Fruit fly (Drosophila melanogaster) whole organism, embryonic: ENCODE data around the gene stet.

Experiments used
- Atf3 ChIP-seq: fragments of 200-800 bp; sonication (Bioruptor generic); optimal IDR thresholded peaks from 3 replicates; lab custom pipeline; 2016; ENCODE audit warnings: missing biosample characterization, missing genetic modification characterization
- CG1024 ChIP-seq: fragments of 200-800 bp; sonication (Bioruptor generic); IDR thresholded peaks from 2 replicates; pipeline ENCODE4 v1.3.6; 2022; ENCODE audit warnings: missing biosample characterization, missing genetic modification characterization
- CG10267 ChIP-seq: fragments of 200-800 bp; sonication (Bioruptor generic); optimal IDR thresholded peaks from 2 replicates; lab custom pipeline; 2018; ENCODE audit warnings: missing biosample characterization, mild to moderate bottlenecking, missing genetic modification characterization, moderate library complexity
- CG10654 ChIP-seq: fragments of 200-800 bp; sonication (Bioruptor generic); optimal IDR thresholded peaks from 2 replicates; lab custom pipeline; 2016; ENCODE audit warnings: missing biosample characterization, missing genetic modification characterization
- CG11398 ChIP-seq: fragments of 200-800 bp; sonication (Bioruptor generic); optimal IDR thresholded peaks from 2 replicates; lab custom pipeline; 2016; ENCODE audit warnings: missing biosample characterization, missing genetic modification characterization
- CG14014 ChIP-seq: fragments of 200-800 bp; sonication (Bioruptor generic); IDR thresholded peaks from 2 replicates; pipeline ENCODE4 v1.3.6; 2022; ENCODE audit warnings: missing biosample characterization, missing genetic modification characterization
- CG14710 ChIP-seq: fragments of 200-800 bp; sonication (Bioruptor generic); optimal IDR thresholded peaks from 3 replicates; lab custom pipeline; 2019; ENCODE audit warnings: missing biosample characterization, mild to moderate bottlenecking, missing genetic modification characterization, moderate library complexity
- CG15514 ChIP-seq: fragments of 200-800 bp; sonication (Bioruptor generic); optimal IDR thresholded peaks from 3 replicates; lab custom pipeline; 2017; ENCODE audit warnings: missing biosample characterization, missing genetic modification characterization, mild to moderate bottlenecking, moderate library complexity, missing genetic modification reagents
- CG16813 ChIP-seq: fragments of 200-800 bp; sonication (Bioruptor generic); IDR thresholded peaks from 3 replicates; pipeline ENCODE4 v1.3.6; 2022; ENCODE audit warnings: missing biosample characterization, missing genetic modification characterization; ENCODE audit not compliant: partially characterized antibody
- CG2120 ChIP-seq: fragments of 200-800 bp; sonication (Bioruptor generic); optimal IDR thresholded peaks from 3 replicates; lab custom pipeline; 2016; ENCODE audit warnings: missing biosample characterization, missing genetic modification characterization
- CG2875 ChIP-seq: fragments of 200-800 bp; sonication (Bioruptor generic); optimal IDR thresholded peaks from 2 replicates; lab custom pipeline; 2017; ENCODE audit warnings: missing biosample characterization, mild to moderate bottlenecking, missing genetic modification characterization, missing genetic modification reagents
- CG3163 ChIP-seq: fragments of 200-800 bp; sonication (Bioruptor generic); optimal IDR thresholded peaks from 3 replicates; lab custom pipeline; 2016; ENCODE audit warnings: missing biosample characterization, missing genetic modification characterization
- CG3407 ChIP-seq: fragments of 200-800 bp; sonication (Bioruptor generic); optimal IDR thresholded peaks from 2 replicates; lab custom pipeline; 2018; ENCODE audit warnings: missing biosample characterization, mild to moderate bottlenecking, missing genetic modification characterization
- CG34224 ChIP-seq: fragments of 200-800 bp; sonication (Bioruptor generic); IDR thresholded peaks from 3 replicates; pipeline ENCODE4 v1.3.6; 2022; ENCODE audit warnings: missing biosample characterization, missing genetic modification characterization; ENCODE audit not compliant: partially characterized antibody
- CG42726 ChIP-seq: fragments of 200-800 bp; sonication (Bioruptor generic); IDR thresholded peaks from 2 replicates; pipeline ENCODE4 v1.3.6; 2022; ENCODE audit warnings: missing biosample characterization, missing genetic modification characterization; ENCODE audit not compliant: partially characterized antibody
- CG43689 ChIP-seq: fragments of 200-800 bp; sonication (Bioruptor generic); IDR thresholded peaks from 2 replicates; pipeline ENCODE4 v1.3.6; 2022; ENCODE audit warnings: missing biosample characterization, missing genetic modification characterization
- CG4424 ChIP-seq: fragments of 200-800 bp; sonication (Bioruptor generic); optimal IDR thresholded peaks from 3 replicates; lab custom pipeline; 2016; ENCODE audit warnings: missing biosample characterization, missing genetic modification characterization
- CG5245 ChIP-seq: fragments of 200-800 bp; sonication (Bioruptor generic); optimal IDR thresholded peaks from 3 replicates; lab custom pipeline; 2016; ENCODE audit warnings: missing biosample characterization, missing genetic modification characterization
- CG6689 ChIP-seq: fragments of 200-800 bp; sonication (Bioruptor generic); IDR thresholded peaks from 2 replicates; pipeline ENCODE4 v1.3.6; 2022; ENCODE audit warnings: missing biosample characterization, missing genetic modification characterization
- CG8290 ChIP-seq, 3 experiments: fragments of 200-800 bp; sonication (Bioruptor generic); optimal IDR thresholded peaks; 2 replicates each; lab custom pipeline; 2016 to 2019; ENCODE audit warnings: missing biosample characterization in 3 of 3, missing genetic modification characterization in 3 of 3, mild to moderate bottlenecking in 2 of 3, moderate library complexity in 1 of 3
- CG9437 ChIP-seq: fragments of 200-800 bp; sonication (Bioruptor generic); optimal IDR thresholded peaks from 2 replicates; lab custom pipeline; 2018; ENCODE audit warnings: missing biosample characterization, mild to moderate bottlenecking, missing genetic modification characterization
- CG9817 ChIP-seq: fragments of 200-800 bp; sonication (Bioruptor generic); optimal IDR thresholded peaks from 2 replicates; lab custom pipeline; 2018; ENCODE audit warnings: missing biosample characterization, mild to moderate bottlenecking, missing genetic modification characterization, moderate library complexity
- Camta ChIP-seq: fragments of 200-800 bp; sonication (Bioruptor generic); optimal IDR thresholded peaks from 2 replicates; lab custom pipeline; 2016; ENCODE audit warnings: missing biosample characterization, missing genetic modification characterization
- Ets65A ChIP-seq: fragments of 200-800 bp; sonication (Bioruptor generic); peaks from one replicate; lab custom pipeline; 2016; ENCODE audit warnings: missing biosample characterization, missing genetic modification characterization
- Fer1 ChIP-seq: fragments of 200-800 bp; sonication (Bioruptor generic); optimal IDR thresholded peaks from 2 replicates; lab custom pipeline; 2017; ENCODE audit warnings: missing biosample characterization, mild to moderate bottlenecking, missing genetic modification characterization
- HmgD ChIP-seq: fragments of 200-800 bp; sonication (Bioruptor generic); optimal IDR thresholded peaks from 3 replicates; lab custom pipeline; 2016; ENCODE audit warnings: missing biosample characterization, missing genetic modification characterization
- MBD-R2 ChIP-seq: fragments of 200-800 bp; sonication (Bioruptor generic); IDR thresholded peaks from 2 replicates; pipeline ENCODE4 v1.3.6; 2022; ENCODE audit warnings: missing biosample characterization, missing genetic modification characterization
- Sry-δ ChIP-seq: fragments of 200-800 bp; sonication (Bioruptor generic); optimal IDR thresholded peaks from 2 replicates; lab custom pipeline; 2016; ENCODE audit warnings: missing biosample characterization, missing genetic modification characterization
- Stat92E ChIP-seq, 3 experiments: fragments of >200 bp in 2 of 3; fragments of 200-800 bp in 1 of 3; sonication (Bioruptor generic) in 1 of 3; optimal IDR thresholded peaks; 2 replicates each; lab custom pipeline; 2017 to 2019; ENCODE audit warnings: missing biosample characterization in 3 of 3, missing genetic modification characterization in 3 of 3, mild to moderate bottlenecking in 1 of 3, moderate library complexity in 1 of 3
- Taf1 ChIP-seq: fragments of 200-800 bp; sonication (Bioruptor generic); IDR thresholded peaks from 2 replicates; pipeline ENCODE4 v1.3.6; 2022; ENCODE audit warnings: missing biosample characterization, missing genetic modification characterization
- Usf ChIP-seq: fragments of 200-800 bp; sonication (Bioruptor generic); optimal IDR thresholded peaks from 2 replicates; lab custom pipeline; 2017; ENCODE audit warnings: missing genotype, missing biosample characterization, missing genetic modification characterization
- ase ChIP-seq: fragments of 200-800 bp; sonication (Bioruptor generic); IDR thresholded peaks from 3 replicates; pipeline ENCODE4 v1.3.6; 2022; ENCODE audit warnings: missing biosample characterization, missing genetic modification characterization
- crp ChIP-seq, 2 experiments: fragments of 200-800 bp; sonication (Bioruptor generic); optimal IDR thresholded peaks; 2 replicates in 1 of 2; 3 replicates in 1 of 2; lab custom pipeline; 2017; ENCODE audit warnings: missing biosample characterization in 2 of 2, missing genetic modification characterization in 2 of 2, mild to moderate bottlenecking in 1 of 2, moderate library complexity in 1 of 2
- cwo ChIP-seq: fragments of 200-800 bp; sonication (Bioruptor generic); optimal IDR thresholded peaks from 3 replicates; lab custom pipeline; 2017; ENCODE audit warnings: missing biosample characterization, missing genetic modification characterization, mild to moderate bottlenecking, moderate library complexity, missing genetic modification reagents
- dmrt99B ChIP-seq: fragments of 200-800 bp; sonication (Bioruptor generic); optimal IDR thresholded peaks from 2 replicates; lab custom pipeline; 2018; ENCODE audit warnings: missing biosample characterization, mild to moderate bottlenecking, missing genetic modification characterization, moderate library complexity
- emc ChIP-seq: fragments of 200-800 bp; sonication (Bioruptor generic); optimal IDR thresholded peaks from 2 replicates; lab custom pipeline; 2016; ENCODE audit warnings: missing biosample characterization, missing genetic modification characterization
- fd96Cb ChIP-seq: fragments of 200-800 bp; sonication (Bioruptor generic); optimal IDR thresholded peaks from 2 replicates; lab custom pipeline; 2018; ENCODE audit warnings: missing biosample characterization, mild to moderate bottlenecking, missing genetic modification characterization, moderate library complexity
- ftz-f1 ChIP-seq: fragments of 200-800 bp; sonication (Bioruptor generic); optimal IDR thresholded peaks from 2 replicates; lab custom pipeline; 2016; ENCODE audit warnings: missing biosample characterization, missing genetic modification characterization
- hth ChIP-seq: fragments of >200 bp; optimal IDR thresholded peaks from 2 replicates; lab custom pipeline; 2017; ENCODE audit warnings: inconsistent platforms
- jumu ChIP-seq: fragments of 200-800 bp; sonication (Bioruptor generic); optimal IDR thresholded peaks from 3 replicates; lab custom pipeline; 2016; ENCODE audit warnings: missing biosample characterization, missing genetic modification characterization
- maf-S ChIP-seq: fragments of 200-800 bp; sonication (Bioruptor generic); optimal IDR thresholded peaks from 2 replicates; lab custom pipeline; 2016; ENCODE audit warnings: missing biosample characterization, missing genetic modification characterization
- nerfin-1 ChIP-seq: fragments of 200-800 bp; sonication (Bioruptor generic); optimal IDR thresholded peaks from 3 replicates; lab custom pipeline; 2019; ENCODE audit warnings: missing biosample characterization, mild to moderate bottlenecking, missing genetic modification characterization, moderate library complexity
- nerfin-2 ChIP-seq: fragments of 200-800 bp; sonication (Bioruptor generic); IDR thresholded peaks from 2 replicates; pipeline ENCODE4 v1.3.6; 2022; ENCODE audit warnings: missing biosample characterization, missing genetic modification characterization; ENCODE audit not compliant: partially characterized antibody
- phol ChIP-seq: fragments of 200-800 bp; sonication (Bioruptor generic); optimal IDR thresholded peaks from 3 replicates; lab custom pipeline; 2018; ENCODE audit warnings: missing biosample characterization, mild to moderate bottlenecking, missing genetic modification characterization, moderate library complexity
- row ChIP-seq: fragments of 200-800 bp; sonication (Bioruptor generic); IDR thresholded peaks from 3 replicates; pipeline ENCODE4 v1.3.6; 2022; ENCODE audit warnings: missing biosample characterization, missing genetic modification characterization
- scrt ChIP-seq: fragments of 200-800 bp; sonication (Bioruptor generic); optimal IDR thresholded peaks from 2 replicates; lab custom pipeline; 2018; ENCODE audit warnings: missing biosample characterization, mild to moderate bottlenecking, missing genetic modification characterization, moderate library complexity
- sima ChIP-seq: fragments of 200-800 bp; sonication (Bioruptor generic); optimal IDR thresholded peaks from 2 replicates; lab custom pipeline; 2016; ENCODE audit warnings: missing biosample characterization, missing genetic modification characterization
- slou ChIP-seq: fragments of 200-800 bp; sonication (Bioruptor generic); optimal IDR thresholded peaks from 3 replicates; lab custom pipeline; 2016; ENCODE audit warnings: missing biosample characterization, missing genetic modification characterization
- stc ChIP-seq: fragments of 200-800 bp; sonication (Bioruptor generic); IDR thresholded peaks from 2 replicates; pipeline ENCODE4 v1.3.6; 2022; ENCODE audit warnings: missing biosample characterization, missing genetic modification characterization

stet gene

DNA sequence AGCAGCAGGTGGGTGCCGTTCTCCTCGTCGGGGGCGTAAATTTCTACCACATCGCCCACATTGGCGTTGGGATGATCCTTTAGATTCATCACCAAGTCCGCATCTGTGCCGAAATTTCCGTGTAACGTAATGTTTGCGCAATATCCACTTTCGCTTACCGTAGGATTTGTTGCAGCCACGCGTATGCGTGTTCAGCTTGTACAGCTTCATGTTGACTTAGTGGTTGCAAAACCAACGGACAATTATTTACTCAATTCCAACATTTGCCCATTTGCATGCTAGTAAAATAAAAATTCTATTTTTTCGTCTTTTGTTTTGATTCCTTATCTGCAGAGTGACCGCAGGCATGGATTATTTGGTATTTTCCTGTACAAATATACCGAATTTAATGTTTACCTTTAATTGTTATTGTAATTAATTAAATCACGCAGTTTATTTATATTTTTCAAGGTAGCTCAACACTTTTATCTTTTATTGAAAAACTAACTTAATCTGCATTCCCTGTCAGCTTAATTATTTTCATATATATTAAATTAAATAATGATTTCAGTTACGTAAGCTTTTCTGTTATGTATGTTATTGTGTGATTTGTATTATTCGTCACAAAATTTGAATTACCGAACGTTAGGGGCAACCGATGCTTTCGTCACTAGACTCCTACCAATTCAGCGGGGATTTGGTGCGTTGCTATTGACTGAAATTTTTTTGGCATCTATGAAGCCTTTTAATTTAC lies 44.5 kb upstream of the stet start, which contains the start of gene Iml1 (continued):
- TF ChIP-seq slou (GFP tag; lab: Kevin White, UChicago) (peak; percentile 28), fd96Cb (tag; lab: Kevin White, UChicago) (peak; percentile 6), nerfin-2 (no peak), dmrt99B (tag; lab: Kevin White, UChicago) (no peak), crp (GFP tag; optimal IDR thresholded peaks at IDR 0.05; lab: Kevin White, UChicago) (no peak), CG9817 (tag; lab: Kevin White, UChicago) (peak; percentile 8), CG14710 (tag; lab: Kevin White, UChicago) (peak; percentile 50), row (GFP tag; lab: Robert Waterston, UW) (peak; percentile 83), Sry-δ (GFP tag; lab: Kevin White, UChicago) (no peak), CG4424 (GFP tag; lab: Kevin White, UChicago) (peak; percentile 61), HmgD (GFP tag; lab: Kevin White, UChicago) (no peak), Atf3 (no peak), maf-S (GFP tag; lab: Kevin White, UChicago) (no peak), CG11398 (GFP tag; lab: Kevin White, UChicago) (no peak), nerfin-1 (tag; lab: Kevin White, UChicago) (peak; percentile 60), phol (tag; lab: Kevin White, UChicago) (peak; percentile 52), hth (no peak), CG5245 (GFP tag; lab: Kevin White, UChicago) (no peak), Usf (GFP tag; lab: Kevin White, UChicago) (no peak), scrt (GFP tag; lab: Kevin White, UChicago) (no peak), CG2875 (GFP tag; lab: Kevin White, UChicago) (no peak), Fer1 (GFP tag; lab: Kevin White, UChicago) (no peak), CG16813 (GFP tag; lab: Robert Waterston, UW) (no peak; the same call in 2 of the 3 replicates), sima (GFP tag; lab: Kevin White, UChicago) (no peak), CG43689 (no peak), CG15514 (peak; percentile 95), Camta (GFP tag; lab: Kevin White, UChicago) (no peak), Taf1 (0 out of 2 replicates have a peak, but pooled peaks have one; percentile 17), CG10267 (tag; lab: Kevin White, UChicago) (peak; percentile 47), CG14014 (GFP tag; lab: Robert Waterston, UW) (peak; percentile 39; the same call in 1 of the 2 replicates), CG10654 (GFP tag; lab: Kevin White, UChicago) (peak; percentile 35), CG9437 (GFP tag; lab: Kevin White, UChicago) (peak; percentile 83), ftz-f1 (no peak), CG42726 (GFP tag; lab: Robert Waterston, UW) (no peak), CG1024 (GFP tag; lab: Robert Waterston, UW) (no peak), stc (GFP tag; lab: Robert Waterston, UW) (no peak), emc (no peak), ase (peak; percentile 29; the same call in 1 of the 3 replicates), CG3163 (GFP tag; lab: Kevin White, UChicago) (no peak), cwo (peak; percentile 12), MBD-R2 (GFP tag; lab: Robert Waterston, UW) (peak; percentile 65; the same call in 1 of the 2 replicates), CG3407 (no peak), CG2120 (no peak), Ets65A (GFP tag; lab: Kevin White, UChicago) (peak; percentile 92), CG34224 (GFP tag; lab: Robert Waterston, UW) (no peak), jumu (GFP tag; lab: Kevin White, UChicago) (no peak), Stat92E (GFP tag; optimal IDR thresholded peaks at IDR 0.05; lab: Kevin White, UChicago) (no peak), CG6689 (GFP tag; lab: Robert Waterston, UW) (peak; percentile 85), CG8290 (GFP tag; optimal IDR thresholded peaks at IDR 0.05; lab: Kevin White, UChicago) (no peak), CG8290 (tag; optimal IDR thresholded peaks at IDR 0.05; lab: Kevin White, UChicago) (no peak)
